Fruit fly (Drosophila melanogaster): ENCODE measurements around the gene Hs3st-B.

DNA sequence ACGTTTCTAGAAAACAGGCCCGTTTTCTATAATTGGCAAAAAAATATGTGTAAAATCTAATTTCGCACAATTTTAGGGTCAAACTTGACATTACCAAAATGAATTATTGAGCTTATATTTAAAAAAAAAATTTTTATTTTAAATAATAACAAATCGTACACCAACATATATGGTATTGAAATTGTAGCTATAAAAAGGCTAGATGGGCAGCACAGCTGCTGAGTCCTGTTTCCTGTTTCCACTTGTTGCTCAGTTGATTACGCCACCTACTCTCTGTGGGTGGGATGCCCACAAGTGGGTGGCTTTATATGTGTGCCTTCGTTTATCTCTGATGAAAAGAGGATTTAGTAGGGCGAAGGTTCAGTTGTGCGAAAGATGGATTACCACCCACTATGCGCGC is 50.9 kb downstream of the Hs3st-B start:
- TF ChIP-seq Snoo (tag; optimal IDR thresholded peaks at IDR 0.05) (no peak), fd96Ca (GFP tag; IDR thresholded peaks at IDR 0.05) (no peak), CG15710 (tag; optimal IDR thresholded peaks at IDR 0.05) (no peak)

Data from whole organism, pupa.